Worm (Caenorhabditis elegans) whole organism, midembryonic: ENCODE data around the gene srh-33.

Experiments
- T22C8.4 ChIP-seq: fragments of 200-800 bp; sonication (Bioruptor generic); IDR thresholded peaks from 2 replicates; pipeline ENCODE4 v1.3.6; 2022; ENCODE audit warnings: missing genetic modification characterization, missing compliant biosample characterization
- cog-1 ChIP-seq: sonication (generic microtip); optimal IDR thresholded peaks from 2 replicates; lab custom pipeline; 2016; ENCODE audit warnings: missing genetic modification characterization, missing compliant biosample characterization
- flt-1 ChIP-seq: fragments of 200-800 bp; sonication (Bioruptor generic); IDR thresholded peaks from 2 replicates; pipeline ENCODE4 v1.3.6; 2022; ENCODE audit warnings: missing genetic modification characterization, missing compliant biosample characterization
- klf-2 ChIP-seq: fragments of 200-800 bp; sonication (Bioruptor generic); conservative IDR thresholded peaks from 2 replicates; pipeline ENCODE4 v1.3.6; 2022; ENCODE audit warnings: missing genetic modification reagents, missing genetic modification characterization, missing compliant biosample characterization
- med-1 ChIP-seq: sonication (generic microtip); optimal IDR thresholded peaks from 2 replicates; lab custom pipeline; 2017; ENCODE audit warnings: missing genetic modification characterization, mild to moderate bottlenecking, missing compliant biosample characterization, antibody characterized with exemption, missing genetic modification reagents; ENCODE audit not compliant: insufficient read depth
- ref-1 ChIP-seq: fragments of 200-800 bp; sonication (Bioruptor generic); conservative IDR thresholded peaks from 2 replicates; pipeline ENCODE4 v1.3.6; 2022; ENCODE audit warnings: missing genetic modification reagents, missing genetic modification characterization, missing compliant biosample characterization
- tab-1 ChIP-seq: fragments of 200-800 bp; sonication (Bioruptor generic); IDR thresholded peaks from 2 replicates; pipeline ENCODE4 v1.3.6; 2022; ENCODE audit warnings: missing genetic modification characterization, missing compliant biosample characterization
- ztf-23 ChIP-seq: fragments of 200-800 bp; sonication (Bioruptor generic); IDR thresholded peaks from 2 replicates; pipeline ENCODE4 v1.3.6; 2022; ENCODE audit warnings: missing genetic modification reagents, missing genetic modification characterization, missing compliant biosample characterization
- ztf-29 ChIP-seq: fragments of 200-800 bp; sonication (Bioruptor generic); IDR thresholded peaks from 2 replicates; pipeline ENCODE4 v1.3.6; 2022; ENCODE audit warnings: missing genetic modification reagents, missing genetic modification characterization, missing compliant biosample characterization

srh-33 gene

DNA sequence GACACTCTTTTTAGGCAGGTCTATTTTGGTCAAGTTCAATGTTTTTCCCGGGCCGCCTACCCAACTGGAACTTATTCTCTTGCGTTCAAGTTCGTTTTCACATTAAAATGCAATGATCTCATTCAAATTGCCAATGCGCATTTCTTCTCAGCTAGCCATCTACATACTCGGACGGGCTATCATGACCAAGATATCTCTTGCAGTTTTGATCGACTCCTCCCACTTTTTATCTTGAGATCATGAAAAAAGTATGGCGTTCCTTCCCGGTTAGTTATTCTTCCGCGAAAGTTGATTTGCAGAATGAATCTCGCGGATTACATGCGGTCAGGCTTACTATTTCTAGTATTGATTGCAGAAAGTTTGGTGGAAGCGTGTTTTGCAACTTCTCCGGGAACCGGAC, 9.2 kb downstream of the srh-33 start, which contains the start of gene B0554.2:
TSS of gene B0554.2 (plus strand) at position 301 of the 400 bp plus-strand sequence.
- TF ChIP-seq flt-1 (GFP tag; lab: Robert Waterston, UW), result no peak
- TF ChIP-seq klf-2 (GFP tag; lab: Robert Waterston, UW), result no peak
- TF ChIP-seq ztf-23, result no peak
- no peak for TF ChIP-seq med-1 (GFP tag; lab: Kevin White, UChicago)
- no peak for TF ChIP-seq cog-1 (tag; lab: Kevin White, UChicago)
- no peak for TF ChIP-seq T22C8.4 (GFP tag; lab: Robert Waterston, UW)
- no peak for TF ChIP-seq ref-1 (GFP tag; lab: Robert Waterston, UW)
- no peak for TF ChIP-seq ztf-29 (GFP tag; lab: Robert Waterston, UW)
- TF ChIP-seq tab-1 (GFP tag; lab: Robert Waterston, UW), result no peak

DNA sequence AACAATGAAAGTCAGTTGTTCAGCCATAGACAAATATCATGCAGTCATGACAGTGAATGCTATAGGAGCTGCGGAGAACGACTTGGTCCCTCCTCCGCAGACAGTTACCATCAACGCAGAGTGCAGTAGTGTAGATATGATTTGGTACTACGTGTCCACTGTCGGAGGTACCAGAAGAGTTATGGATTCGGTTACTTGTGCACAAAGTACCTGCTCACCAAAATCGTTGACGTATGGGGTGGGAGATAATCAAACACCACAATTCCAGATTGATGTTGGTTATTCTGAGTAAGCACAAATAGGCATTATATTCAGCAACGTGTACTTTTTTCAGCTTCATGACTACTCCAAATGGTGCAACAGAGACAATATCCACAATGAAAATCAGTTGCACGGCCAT, 10.1 kb downstream of the srh-33 start:
- TF ChIP-seq med-1 (GFP tag; lab: Kevin White, UChicago) (no peak), tab-1 (GFP tag; lab: Robert Waterston, UW) (no peak), cog-1 (tag; lab: Kevin White, UChicago) (no peak), ztf-29 (GFP tag; lab: Robert Waterston, UW) (no peak), ztf-23 (no peak), ref-1 (GFP tag; lab: Robert Waterston, UW) (no peak), klf-2 (GFP tag; lab: Robert Waterston, UW) (no peak), flt-1 (GFP tag; lab: Robert Waterston, UW) (no peak), T22C8.4 (GFP tag; lab: Robert Waterston, UW) (no peak)

DNA sequence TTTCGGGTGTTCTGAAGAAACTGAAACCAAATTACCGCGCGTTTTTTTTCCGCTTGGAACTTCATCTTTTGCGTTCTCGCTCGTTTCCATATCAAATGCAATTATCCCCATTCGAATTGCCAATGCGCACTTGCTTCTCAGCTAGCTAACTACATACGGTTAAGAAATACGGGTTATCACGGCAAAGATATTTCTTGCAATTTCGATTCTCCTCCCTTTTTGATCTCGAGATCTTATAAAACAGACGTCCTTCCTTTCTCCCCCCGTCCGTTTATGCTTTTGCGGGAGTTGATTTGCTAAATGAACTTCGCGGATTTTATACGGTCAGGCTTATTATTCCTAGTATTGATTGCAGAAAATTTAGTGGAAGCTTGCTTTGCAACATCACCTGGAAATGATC, 14.2 kb downstream of the srh-33 start, which contains the start of gene B0554.4:
TSS of gene B0554.4 (plus strand) at position 301 of the 400 bp plus-strand sequence.
- TF ChIP-seq T22C8.4 (GFP tag; lab: Robert Waterston, UW), result no peak
- no peak for TF ChIP-seq ztf-29 (GFP tag; lab: Robert Waterston, UW)
- TF ChIP-seq klf-2 (GFP tag; lab: Robert Waterston, UW), result no peak

DNA sequence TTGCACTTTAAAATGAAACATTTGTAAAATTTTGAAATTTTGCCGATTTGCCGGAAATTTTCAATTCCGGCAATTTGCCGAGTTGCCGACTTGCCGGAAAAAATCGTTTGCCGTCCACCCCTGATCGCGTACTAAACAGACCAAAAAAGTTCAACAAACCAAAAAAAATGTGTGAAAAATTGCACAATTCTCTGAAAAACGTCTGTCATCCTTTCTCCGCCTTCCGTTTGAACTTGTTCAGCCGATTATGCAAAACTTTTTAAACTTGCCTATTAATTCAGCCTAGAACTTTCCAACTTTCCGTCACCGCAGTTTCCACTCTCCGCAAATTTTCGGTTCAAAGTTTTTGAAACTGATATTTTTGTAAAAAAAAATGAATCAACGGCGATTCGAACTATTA, 19.0 kb downstream of the srh-33 start, which contains the start of gene B0554.5:
TSS of gene B0554.5 (plus strand) at position 301 of the 400 bp plus-strand sequence.
- TF ChIP-seq med-1 (GFP tag; lab: Kevin White, UChicago), result no peak
- TF ChIP-seq tab-1 (GFP tag; lab: Robert Waterston, UW), result no peak
- TF ChIP-seq ref-1 (GFP tag; lab: Robert Waterston, UW), result no peak
- TF ChIP-seq T22C8.4 (GFP tag; lab: Robert Waterston, UW), result no peak
- TF ChIP-seq cog-1 (tag; lab: Kevin White, UChicago), result no peak

DNA sequence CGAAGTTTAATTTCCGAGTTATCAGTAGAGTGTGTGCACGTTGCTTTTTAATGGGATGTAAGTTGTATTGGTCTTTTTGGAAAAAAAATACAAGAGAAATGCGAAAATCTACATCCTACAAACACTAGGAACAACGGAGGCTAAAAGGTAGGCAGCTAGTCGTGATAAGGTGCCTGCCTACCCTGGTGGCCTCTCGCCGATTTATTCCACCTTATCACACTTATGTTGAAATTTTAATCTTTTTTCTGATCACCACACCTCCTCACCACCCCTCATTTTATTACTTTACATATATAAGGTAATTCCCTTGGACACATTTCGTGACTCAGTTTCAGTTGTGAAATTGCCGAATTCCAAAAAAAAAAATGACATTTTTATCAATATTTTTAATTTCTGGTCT, 21.0 kb downstream of the srh-33 start, which contains the start of gene dod-20:
TSS of gene dod-20 (plus strand) at position 301 of the 400 bp plus-strand sequence.
- TF ChIP-seq ztf-23 (no peak), flt-1 (GFP tag; lab: Robert Waterston, UW) (no peak), cog-1 (tag; lab: Kevin White, UChicago) (no peak), klf-2 (GFP tag; lab: Robert Waterston, UW) (no peak), T22C8.4 (GFP tag; lab: Robert Waterston, UW) (no peak), ref-1 (GFP tag; lab: Robert Waterston, UW) (no peak), ztf-29 (GFP tag; lab: Robert Waterston, UW) (no peak), tab-1 (GFP tag; lab: Robert Waterston, UW) (no peak), med-1 (GFP tag; lab: Kevin White, UChicago) (no peak)

DNA sequence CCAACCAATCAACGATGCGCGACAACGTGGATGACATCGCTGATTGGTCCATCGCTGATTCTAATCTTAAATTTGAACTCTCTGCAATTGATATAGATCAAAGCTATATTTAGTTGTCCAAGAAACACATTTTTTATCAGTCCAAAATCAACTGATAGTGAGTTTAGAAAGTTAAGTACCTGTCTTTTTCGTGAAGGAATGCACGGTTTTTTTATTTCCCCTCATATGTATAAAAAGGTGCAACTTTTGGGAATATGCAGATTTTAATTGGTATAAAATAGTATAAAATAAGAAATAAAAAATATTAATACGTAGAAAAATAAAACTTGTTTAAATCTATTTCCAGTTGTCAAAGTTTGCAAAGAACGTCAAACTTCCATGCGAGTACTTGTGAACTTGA, 24.7 kb downstream of the srh-33 start, which contains the start of gene Y39D8A.1:
TSS of gene Y39D8A.1 (plus strand) at position 301 of the 400 bp plus-strand sequence.
- TF ChIP-seq med-1 (GFP tag; lab: Kevin White, UChicago) (no peak), klf-2 (GFP tag; lab: Robert Waterston, UW) (no peak), ztf-29 (GFP tag; lab: Robert Waterston, UW) (no peak), cog-1 (tag; lab: Kevin White, UChicago) (no peak), ref-1 (GFP tag; lab: Robert Waterston, UW) (no peak), ztf-23 (no peak), flt-1 (GFP tag; lab: Robert Waterston, UW) (no peak), tab-1 (GFP tag; lab: Robert Waterston, UW) (no peak)

DNA sequence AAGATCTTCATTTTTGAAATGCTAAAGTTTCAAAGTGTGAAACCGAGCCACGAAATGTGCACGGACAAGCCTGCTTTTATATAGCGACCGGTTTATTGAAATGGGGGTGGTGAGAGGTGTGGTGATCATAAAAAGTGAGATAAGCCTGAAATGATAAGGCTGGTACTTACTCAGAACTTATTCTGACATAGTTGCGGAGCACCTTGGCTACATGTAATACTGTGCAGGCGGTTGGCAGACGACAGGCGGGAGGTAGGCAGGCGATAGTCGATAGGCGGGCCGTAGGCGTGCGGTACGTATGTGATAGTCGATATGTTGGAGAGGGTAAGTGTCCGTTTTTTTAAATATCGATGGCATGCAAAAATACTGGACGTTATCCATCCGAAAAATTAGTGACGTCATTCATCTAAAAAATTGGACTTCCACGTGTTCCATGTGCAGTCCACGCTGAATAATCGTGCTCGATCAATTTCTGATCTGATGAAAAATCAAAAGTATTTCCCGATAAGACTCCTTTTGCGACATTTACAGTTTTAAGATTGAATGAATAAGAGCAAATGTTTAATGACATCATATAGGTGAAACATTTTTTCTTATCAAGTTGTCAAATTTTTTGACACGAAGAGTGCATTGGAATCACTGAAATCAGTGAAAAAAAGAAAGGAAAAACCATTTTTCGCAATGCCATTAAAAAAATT, 25.3 kb downstream of the srh-33 start, which contains the start of gene irg-8:
TSS of gene irg-8 (minus strand) at position 51 of the 698 bp plus-strand sequence.
- TF ChIP-seq flt-1 (GFP tag; lab: Robert Waterston, UW), result no peak
- no peak for TF ChIP-seq T22C8.4 (GFP tag; lab: Robert Waterston, UW)
- TF ChIP-seq tab-1 (GFP tag; lab: Robert Waterston, UW), result no peak
- TF ChIP-seq cog-1 (tag; lab: Kevin White, UChicago), result no peak
- TF ChIP-seq med-1 (GFP tag; lab: Kevin White, UChicago), result no peak
- no peak for TF ChIP-seq klf-2 (GFP tag; lab: Robert Waterston, UW)
- no peak for TF ChIP-seq ref-1 (GFP tag; lab: Robert Waterston, UW)
- TF ChIP-seq ztf-29 (GFP tag; lab: Robert Waterston, UW), result no peak
- no peak for TF ChIP-seq ztf-23

DNA sequence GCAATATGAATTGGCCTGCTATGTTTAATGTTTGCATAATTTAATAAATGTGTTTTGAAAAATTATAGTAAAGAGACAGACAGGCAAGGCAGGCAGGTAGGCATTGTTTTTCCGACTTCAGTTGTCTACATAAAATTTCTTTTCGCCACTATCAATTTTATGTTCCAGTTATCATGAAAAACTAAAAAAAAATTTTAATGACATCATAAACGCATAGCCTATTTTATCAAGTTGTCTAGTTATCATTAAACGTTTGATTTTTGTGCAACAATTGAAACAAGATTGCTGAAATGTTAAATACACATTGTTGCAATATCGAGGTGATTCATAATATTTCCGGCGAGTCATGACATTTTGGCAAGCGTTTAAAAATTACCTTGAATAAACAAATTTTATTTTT, 28.0 kb downstream of the srh-33 start:
- TF ChIP-seq tab-1 (GFP tag; lab: Robert Waterston, UW) (no peak), ztf-29 (GFP tag; lab: Robert Waterston, UW) (no peak), klf-2 (GFP tag; lab: Robert Waterston, UW) (no peak), cog-1 (tag; lab: Kevin White, UChicago) (no peak), T22C8.4 (GFP tag; lab: Robert Waterston, UW) (no peak), ref-1 (GFP tag; lab: Robert Waterston, UW) (no peak), ztf-23 (no peak), flt-1 (GFP tag; lab: Robert Waterston, UW) (no peak), med-1 (GFP tag; lab: Kevin White, UChicago) (no peak)

DNA sequence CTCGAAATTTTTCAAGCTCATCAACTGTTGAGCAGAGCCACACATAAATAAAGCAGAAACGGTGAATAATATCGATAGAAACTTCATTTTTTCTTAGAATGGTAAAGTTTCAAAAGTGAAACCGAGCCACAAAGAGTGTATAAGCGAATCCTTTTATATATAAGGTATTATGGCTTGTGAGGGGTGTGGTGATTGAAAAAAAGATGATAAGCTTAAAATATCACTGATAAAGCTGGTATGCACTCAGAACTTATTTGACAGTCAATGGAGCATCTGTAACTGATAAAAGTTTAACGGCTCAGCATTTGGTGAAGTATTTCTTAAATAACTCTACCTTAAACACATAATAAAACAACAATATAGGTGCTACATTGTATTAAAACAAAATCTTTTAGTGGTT, 28.5 kb downstream of the srh-33 start, which contains the start of gene dod-19:
TSS of gene dod-19 (minus strand) at position 130 of the 400 bp plus-strand sequence.
- TF ChIP-seq med-1 (GFP tag; lab: Kevin White, UChicago), result no peak
- TF ChIP-seq ref-1 (GFP tag; lab: Robert Waterston, UW), result no peak
- TF ChIP-seq flt-1 (GFP tag; lab: Robert Waterston, UW), result no peak
- no peak for TF ChIP-seq tab-1 (GFP tag; lab: Robert Waterston, UW)
- TF ChIP-seq cog-1 (tag; lab: Kevin White, UChicago), result no peak
- no peak for TF ChIP-seq ztf-23
- TF ChIP-seq ztf-29 (GFP tag; lab: Robert Waterston, UW), result no peak
- TF ChIP-seq T22C8.4 (GFP tag; lab: Robert Waterston, UW), result no peak
- TF ChIP-seq klf-2 (GFP tag; lab: Robert Waterston, UW), result no peak
